Worm (Caenorhabditis elegans) whole organism, L2 larva: ENCODE results near the gene nhr-59.
A peak's percentile ranks its signal among the peaks of the same experiment; 100 is the strongest.

ENCODE experiments used
- alr-1 ChIP-seq: fragments of 150-350 bp; optimal IDR thresholded peaks from 2 replicates; lab custom pipeline; 2014; ENCODE audit warnings: missing biosample characterization, missing genetic modification characterization
- blmp-1 ChIP-seq: sonication (generic microtip); optimal IDR thresholded peaks from 2 replicates; lab custom pipeline; 2017; ENCODE audit warnings: missing genetic modification characterization, mild to moderate bottlenecking, missing compliant biosample characterization, antibody characterized with exemption, moderate library complexity; ENCODE audit not compliant: insufficient read depth
- ceh-82 ChIP-seq: fragments of 150-350 bp; optimal IDR thresholded peaks from 2 replicates; lab custom pipeline; 2014; ENCODE audit warnings: missing biosample characterization, missing genetic modification characterization
- fos-1 ChIP-seq: fragments of 150-350 bp; optimal IDR thresholded peaks from 2 replicates; lab custom pipeline; 2014; ENCODE audit warnings: missing biosample characterization, missing genetic modification characterization
- lin-39 ChIP-seq: fragments of 150-350 bp; optimal IDR thresholded peaks from 2 replicates; lab custom pipeline; 2014; ENCODE audit warnings: missing biosample characterization, missing genetic modification reagents, missing genetic modification characterization
- mab-5 ChIP-seq: fragments of 150-350 bp; optimal IDR thresholded peaks from 2 replicates; lab custom pipeline; 2014; ENCODE audit warnings: missing biosample characterization, missing genetic modification characterization
- nhr-11 ChIP-seq: fragments of 150-350 bp; optimal IDR thresholded peaks from 2 replicates; lab custom pipeline; 2014; ENCODE audit warnings: missing biosample characterization, missing genetic modification characterization
- nhr-12 ChIP-seq: fragments of 150-350 bp; optimal IDR thresholded peaks from 2 replicates; lab custom pipeline; 2014; ENCODE audit warnings: missing biosample characterization, missing genetic modification characterization
- nhr-237 ChIP-seq: fragments of 150-350 bp; optimal IDR thresholded peaks from 2 replicates; lab custom pipeline; 2014; ENCODE audit warnings: missing biosample characterization, missing genetic modification characterization
- nhr-6 ChIP-seq: fragments of 150-350 bp; optimal IDR thresholded peaks from 2 replicates; lab custom pipeline; 2014; ENCODE audit warnings: missing biosample characterization, missing genetic modification characterization
- nhr-77 ChIP-seq: fragments of 150-350 bp; optimal IDR thresholded peaks from 2 replicates; lab custom pipeline; 2014; ENCODE audit warnings: missing biosample characterization, missing genetic modification characterization
- sma-3 ChIP-seq: sonication (generic microtip); optimal IDR thresholded peaks from 2 replicates; lab custom pipeline; 2016; ENCODE audit warnings: missing genetic modification reagents, missing genetic modification characterization, missing compliant biosample characterization

ce11 chrV:2250126-2250590 is 27.9 kb downstream of the nhr-59 start, which contains the start of gene cyp-33C7:
- TF ChIP-seq lin-39 (tag; lab: Kevin White, UChicago) = no peak
- TF ChIP-seq nhr-6 (tag; lab: Kevin White, UChicago) = no peak
- TF ChIP-seq fos-1 (tag; lab: Kevin White, UChicago) = peak; percentile 81
- no peak for TF ChIP-seq nhr-11 (tag; lab: Kevin White, UChicago)
- no peak for TF ChIP-seq blmp-1
- no peak for TF ChIP-seq mab-5 (tag; lab: Kevin White, UChicago)
- no peak for TF ChIP-seq alr-1 (tag; lab: Kevin White, UChicago)
- no peak for TF ChIP-seq nhr-12
- no peak for TF ChIP-seq nhr-77
- TF ChIP-seq nhr-237 (tag; lab: Kevin White, UChicago) = no peak
- TF ChIP-seq ceh-82 = no peak
- no peak for TF ChIP-seq sma-3 (GFP tag; lab: Kevin White, UChicago)
